Fruit fly (Drosophila melanogaster) whole organism, embryonic: ENCODE results near the gene senju.

Source experiments
- Abd-B ChIP-seq: fragments of 200-800 bp; sonication (Bioruptor generic); optimal IDR thresholded peaks from 2 replicates; lab custom pipeline; 2018; ENCODE audit warnings: missing biosample characterization, mild to moderate bottlenecking, missing genetic modification characterization, moderate library complexity
- Ada2b ChIP-seq: fragments of 200-800 bp; sonication (Bioruptor generic); IDR thresholded peaks from 2 replicates; pipeline ENCODE4 v1.3.6; 2022; ENCODE audit warnings: missing biosample characterization, missing genetic modification characterization
- Awh ChIP-seq: fragments of 200-800 bp; sonication (Bioruptor generic); IDR thresholded peaks from 2 replicates; pipeline ENCODE4, ENCODE4 v1.3.6; 2022; ENCODE audit warnings: missing biosample characterization, missing genetic modification characterization
- CG10209 ChIP-seq: fragments of 200-800 bp; sonication (Bioruptor generic); optimal IDR thresholded peaks from 3 replicates; lab custom pipeline; 2017; ENCODE audit warnings: missing biosample characterization, mild to moderate bottlenecking, missing genetic modification characterization, missing genetic modification reagents
- CG10959 ChIP-seq: fragments of 200-800 bp; sonication (Bioruptor generic); IDR thresholded peaks from 2 replicates; pipeline ENCODE4 v1.3.6; 2022; ENCODE audit warnings: missing biosample characterization, missing genetic modification characterization
- CG14441 ChIP-seq: fragments of 200-800 bp; sonication (Bioruptor generic); IDR thresholded peaks from 2 replicates; pipeline ENCODE4 v1.3.6; 2022; ENCODE audit warnings: missing biosample characterization, missing genetic modification characterization
- CG15514 ChIP-seq: fragments of 200-800 bp; sonication (Bioruptor generic); optimal IDR thresholded peaks from 3 replicates; lab custom pipeline; 2017; ENCODE audit warnings: missing biosample characterization, missing genetic modification characterization, mild to moderate bottlenecking, moderate library complexity, missing genetic modification reagents
- CG1602 ChIP-seq: fragments of 200-800 bp; sonication (Bioruptor generic); optimal IDR thresholded peaks from 3 replicates; lab custom pipeline; 2016; ENCODE audit warnings: missing biosample characterization, missing genetic modification characterization
- CG1647 ChIP-seq: fragments of 200-800 bp; sonication (Bioruptor generic); optimal IDR thresholded peaks from 3 replicates; lab custom pipeline; 2016; ENCODE audit warnings: missing biosample characterization, missing genetic modification characterization
- CG16779 ChIP-seq: fragments of 200-800 bp; sonication (Bioruptor generic); IDR thresholded peaks from 2 replicates; pipeline ENCODE4 v1.3.6; 2022; ENCODE audit warnings: missing biosample characterization, missing genetic modification characterization
- CG17802 ChIP-seq: fragments of 200-800 bp; sonication (Bioruptor generic); optimal IDR thresholded peaks from 2 replicates; lab custom pipeline; 2018; ENCODE audit warnings: missing biosample characterization, mild to moderate bottlenecking, missing genetic modification characterization, moderate library complexity
- CG17912 ChIP-seq: fragments of 200-800 bp; sonication (Bioruptor generic); optimal IDR thresholded peaks from 2 replicates; lab custom pipeline; 2018; ENCODE audit warnings: missing biosample characterization, mild to moderate bottlenecking, missing genetic modification characterization
- CG18262 ChIP-seq: fragments of 200-800 bp; optimal IDR thresholded peaks from 3 replicates; lab custom pipeline; 2019; ENCODE audit warnings: missing biosample characterization, mild to moderate bottlenecking, missing genetic modification characterization, moderate library complexity
- CG3838 ChIP-seq: fragments of 200-800 bp; sonication (Bioruptor generic); optimal IDR thresholded peaks from 3 replicates; lab custom pipeline; 2016; ENCODE audit warnings: missing biosample characterization, missing genetic modification characterization
- CG4360 ChIP-seq: fragments of 200-800 bp; sonication (Bioruptor generic); IDR thresholded peaks from 2 replicates; pipeline ENCODE4 v1.3.6; 2022; ENCODE audit warnings: missing biosample characterization, missing genetic modification characterization
- CG4730 ChIP-seq: fragments of 200-800 bp; sonication (Bioruptor generic); IDR thresholded peaks from 2 replicates; pipeline ENCODE4 v1.3.6; 2022; ENCODE audit warnings: missing biosample characterization, missing genetic modification characterization
- CG6683 ChIP-seq: fragments of 200-800 bp; sonication (Bioruptor generic); optimal IDR thresholded peaks from 2 replicates; lab custom pipeline; 2017; ENCODE audit warnings: missing biosample characterization, mild to moderate bottlenecking, missing genetic modification characterization, missing genetic modification reagents
- Dll ChIP-seq: fragments of 200-800 bp; sonication (Bioruptor generic); IDR thresholded peaks from 4 replicates; pipeline ENCODE4 v1.3.6; 2022; ENCODE audit warnings: missing biosample characterization, missing genetic modification characterization; ENCODE audit not compliant: partially characterized antibody
- Doc2 ChIP-seq: fragments of 200-800 bp; sonication (Bioruptor generic); IDR thresholded peaks from 2 replicates; pipeline ENCODE4 v1.3.6; 2022; ENCODE audit warnings: missing biosample characterization, missing genetic modification characterization
- H2.0 ChIP-seq: fragments of 200-800 bp; sonication (Bioruptor generic); IDR thresholded peaks from 2 replicates; pipeline ENCODE4 v1.3.6; 2022; ENCODE audit warnings: missing biosample characterization, missing genetic modification characterization
- Hmx ChIP-seq: fragments of 200-800 bp; sonication (Bioruptor generic); optimal IDR thresholded peaks from 2 replicates; lab custom pipeline; 2016; ENCODE audit warnings: missing biosample characterization, missing genetic modification characterization
- Hr78 ChIP-seq, 2 experiments: fragments of 200-800 bp in 1 of 2; fragments of >200 bp in 1 of 2; sonication (Bioruptor generic) in 1 of 2; optimal IDR thresholded peaks; 2 replicates each; lab custom pipeline; 2017 to 2019; ENCODE audit warnings: missing biosample characterization in 2 of 2, missing genetic modification characterization in 2 of 2, mild to moderate bottlenecking in 1 of 2, moderate library complexity in 1 of 2
- Jarid2 ChIP-seq: fragments of 200-800 bp; sonication (Bioruptor generic); optimal IDR thresholded peaks from 3 replicates; lab custom pipeline; 2017; ENCODE audit warnings: mild to moderate bottlenecking, missing biosample characterization, missing genetic modification reagents, missing genetic modification characterization
- Kr ChIP-seq: fragments of 200-800 bp; sonication (Bioruptor generic); optimal IDR thresholded peaks from 2 replicates; lab custom pipeline; 2017; ENCODE audit warnings: missing biosample characterization, mild to moderate bottlenecking, missing genetic modification characterization
- MESR4 ChIP-seq: fragments of 200-800 bp; sonication (Bioruptor generic); optimal IDR thresholded peaks from 2 replicates; lab custom pipeline; 2018; ENCODE audit warnings: missing biosample characterization, mild to moderate bottlenecking, missing genetic modification characterization, moderate library complexity
- Max ChIP-seq: fragments of 200-800 bp; sonication (Bioruptor generic); optimal IDR thresholded peaks from 2 replicates; lab custom pipeline; 2016; ENCODE audit warnings: missing biosample characterization, mild to moderate bottlenecking, missing genetic modification characterization
- Med ChIP-seq: fragments of 200-800 bp; sonication (Bioruptor generic); peaks from one replicate; lab custom pipeline; 2016; ENCODE audit warnings: missing biosample characterization, missing genetic modification characterization, mild to moderate bottlenecking, inconsistent platforms, moderate library complexity
- Neu2 ChIP-seq: fragments of 200-800 bp; sonication (Bioruptor generic); optimal IDR thresholded peaks from 3 replicates; lab custom pipeline; 2016; ENCODE audit warnings: missing biosample characterization, missing genetic modification characterization, borderline replicate concordance
- Nf-YC ChIP-seq: fragments of 200-800 bp; optimal IDR thresholded peaks from 3 replicates; lab custom pipeline; 2019; ENCODE audit warnings: missing biosample characterization, mild to moderate bottlenecking, missing genetic modification characterization, moderate library complexity
- Sin3A ChIP-seq: fragments of >200 bp; optimal IDR thresholded peaks from 2 replicates; lab custom pipeline; 2018
- Six4 ChIP-seq: fragments of 200-800 bp; sonication (Bioruptor generic); optimal IDR thresholded peaks from 2 replicates; lab custom pipeline; 2016; ENCODE audit warnings: missing biosample characterization, missing genetic modification characterization
- Sox102F ChIP-seq: fragments of 200-800 bp; sonication (Bioruptor generic); optimal IDR thresholded peaks from 2 replicates; lab custom pipeline; 2018; ENCODE audit warnings: missing biosample characterization, mild to moderate bottlenecking, missing genetic modification characterization, moderate library complexity
- Vsx1 ChIP-seq: fragments of 200-800 bp; sonication (Bioruptor generic); optimal IDR thresholded peaks from 2 replicates; lab custom pipeline; 2017; ENCODE audit warnings: missing biosample characterization, mild to moderate bottlenecking, missing genetic modification characterization, missing genetic modification reagents
- ara ChIP-seq: fragments of 200-800 bp; sonication (Bioruptor generic); IDR thresholded peaks from 2 replicates; pipeline ENCODE4 v1.3.6; 2022; ENCODE audit warnings: missing biosample characterization, missing genetic modification characterization
- chm ChIP-seq: fragments of 200-800 bp; sonication (Bioruptor generic); IDR thresholded peaks from 2 replicates; pipeline ENCODE4 v1.3.6; 2022; ENCODE audit warnings: missing biosample characterization, missing genetic modification characterization
- fd3F ChIP-seq: fragments of 200-800 bp; sonication (Bioruptor generic); optimal IDR thresholded peaks from 2 replicates; lab custom pipeline; 2018; ENCODE audit warnings: missing biosample characterization, mild to moderate bottlenecking, missing genetic modification characterization, moderate library complexity
- fru ChIP-seq: fragments of >200 bp; optimal IDR thresholded peaks from 2 replicates; lab custom pipeline; 2017
- gem ChIP-seq: fragments of 200-800 bp; sonication (Bioruptor generic); optimal IDR thresholded peaks from 2 replicates; lab custom pipeline; 2019; ENCODE audit warnings: missing biosample characterization, mild to moderate bottlenecking, missing genetic modification characterization, moderate library complexity
- gsb ChIP-seq: fragments of 200-800 bp; sonication (Bioruptor generic); IDR thresholded peaks from 2 replicates; pipeline ENCODE4 v1.3.6; 2022; ENCODE audit warnings: missing biosample characterization, missing genetic modification characterization
- jigr1 ChIP-seq: fragments of 200-800 bp; sonication (Bioruptor generic); IDR thresholded peaks from 3 replicates; pipeline ENCODE4 v1.3.6; 2022; ENCODE audit warnings: missing biosample characterization, missing genetic modification characterization
- nmo ChIP-seq: fragments of 200-800 bp; sonication (Bioruptor generic); optimal IDR thresholded peaks from 2 replicates; lab custom pipeline; 2018; ENCODE audit warnings: missing biosample characterization, mild to moderate bottlenecking, missing genetic modification characterization, moderate library complexity
- odd ChIP-seq: fragments of 200-800 bp; sonication (Bioruptor generic); optimal IDR thresholded peaks from 2 replicates; lab custom pipeline; 2017; ENCODE audit warnings: missing biosample characterization, mild to moderate bottlenecking, missing genetic modification characterization
- onecut ChIP-seq: fragments of 200-800 bp; sonication (Bioruptor generic); IDR thresholded peaks from 2 replicates; pipeline ENCODE4 v1.3.6; 2022; ENCODE audit warnings: missing biosample characterization, missing genetic modification characterization
- prd ChIP-seq, 3 experiments: fragments of >200 bp in 2 of 3; fragments of 200-800 bp in 1 of 3; sonication (Bioruptor generic) in 1 of 3; optimal IDR thresholded peaks in 2 of 3; IDR thresholded peaks in 1 of 3; 2 replicates in 2 of 3; 3 replicates in 1 of 3; pipeline versions ENCODE4 v1.3.6 to Lab custom; 2017 to 2022; ENCODE audit warnings: missing biosample characterization in 1 of 3, missing genetic modification characterization in 1 of 3
- pum ChIP-seq: fragments of 200-800 bp; sonication (Bioruptor generic); optimal IDR thresholded peaks from 2 replicates; lab custom pipeline; 2016; ENCODE audit warnings: missing biosample characterization, missing genetic modification characterization
- ranshi ChIP-seq: fragments of 200-800 bp; sonication (Bioruptor generic); IDR thresholded peaks from 2 replicates; pipeline ENCODE4 v1.3.6; 2022; ENCODE audit warnings: missing biosample characterization, missing genetic modification characterization
- rib ChIP-seq: fragments of 200-800 bp; sonication (Bioruptor generic); IDR thresholded peaks from 2 replicates; pipeline ENCODE4 v1.3.6; 2022; ENCODE audit warnings: missing biosample characterization, missing genetic modification characterization
- tna ChIP-seq: fragments of 200-800 bp; sonication (Bioruptor generic); IDR thresholded peaks from 2 replicates; pipeline ENCODE4 v1.3.6; 2022; ENCODE audit warnings: missing biosample characterization, missing genetic modification characterization; ENCODE audit not compliant: partially characterized antibody
- tup ChIP-seq: fragments of 200-800 bp; sonication (Bioruptor generic); optimal IDR thresholded peaks from 2 replicates; lab custom pipeline; 2016; ENCODE audit warnings: missing biosample characterization, mild to moderate bottlenecking, missing genetic modification characterization, moderate library complexity
- zfh2 ChIP-seq: fragments of 200-800 bp; sonication (Bioruptor generic); optimal IDR thresholded peaks from 2 replicates; lab custom pipeline; 2016; ENCODE audit warnings: missing biosample characterization, missing genetic modification characterization

Gene senju

DNA sequence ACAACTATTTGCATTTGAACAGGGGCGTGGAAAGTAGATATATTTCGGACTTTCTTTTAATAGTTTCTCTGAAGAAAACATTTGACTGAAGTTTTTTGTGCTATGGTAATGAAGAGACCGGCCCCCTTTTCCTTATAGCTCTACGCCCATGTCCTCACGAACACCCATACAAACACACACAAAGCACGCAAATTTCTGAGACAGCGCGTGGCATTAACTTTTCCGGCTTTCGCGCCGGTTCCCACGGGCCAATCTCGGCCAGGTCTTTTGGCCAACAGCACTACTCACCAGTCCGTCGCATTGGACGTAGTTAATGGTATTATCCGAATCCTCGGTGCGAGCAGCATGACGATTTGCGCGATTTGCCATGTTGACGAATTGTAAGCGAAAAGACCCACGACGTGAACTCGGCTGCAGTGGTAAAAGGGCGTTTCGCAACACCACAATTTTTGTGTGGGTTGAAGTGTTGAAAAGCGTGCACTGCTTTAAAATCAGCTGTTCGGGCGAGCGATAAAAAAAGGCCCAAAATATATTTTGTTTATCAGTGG, at the start of gene senju (continued):
- TF ChIP-seq Max (peak; percentile 90), prd (optimal IDR thresholded peaks at IDR 0.05; lab: Kevin White, UChicago) (no peak), prd (GFP tag; IDR thresholded peaks at IDR 0.05; lab: Robert Waterston, UW) (peak; percentile 84), tup (GFP tag; lab: Kevin White, UChicago) (no peak), Ada2b (GFP tag; lab: Robert Waterston, UW) (peak; percentile 81), jigr1 (GFP tag; lab: Robert Waterston, UW) (peak; percentile 47; the same call in 1 of the 3 replicates), tna (GFP tag; lab: Robert Waterston, UW) (no peak), gem (tag; lab: Kevin White, UChicago) (peak; percentile 91), CG17912 (GFP tag; lab: Kevin White, UChicago) (peak; percentile 79), CG10209 (GFP tag; lab: Kevin White, UChicago) (peak; percentile 77), zfh2 (GFP tag; lab: Kevin White, UChicago) (peak; percentile 90), CG17802 (tag; lab: Kevin White, UChicago) (no peak), Dll (peak; percentile 57; the same call in 2 of the 4 replicates), onecut (GFP tag; lab: Robert Waterston, UW) (peak; percentile 84), Six4 (GFP tag; lab: Kevin White, UChicago) (peak; percentile 84), Awh (peak; percentile 83), Vsx1 (GFP tag; lab: Kevin White, UChicago) (peak; percentile 19), rib (peak; percentile 95), Nf-YC (peak; percentile 73), fd3F (GFP tag; lab: Kevin White, UChicago) (peak; percentile 50), Med (GFP tag; lab: Kevin White, UChicago) (peak; percentile 98), gsb (GFP tag; lab: Robert Waterston, UW) (no peak; the same call in none of the 2 replicates), nmo (GFP tag; lab: Kevin White, UChicago) (peak; percentile 65), CG14441 (GFP tag; lab: Robert Waterston, UW) (peak; percentile 83), CG4730 (GFP tag; lab: Robert Waterston, UW) (peak; percentile 57), CG16779 (GFP tag; lab: Robert Waterston, UW) (peak; percentile 53), chm (peak; percentile 87), CG4360 (peak; percentile 51; the same call in 1 of the 2 replicates), CG1602 (GFP tag; lab: Kevin White, UChicago) (peak; percentile 69), CG18262 (tag; lab: Kevin White, UChicago) (peak; percentile 78), CG15514 (GFP tag; lab: Kevin White, UChicago) (peak; percentile 88), Kr (GFP tag; lab: Kevin White, UChicago) (peak; percentile 33), CG1647 (GFP tag; lab: Kevin White, UChicago) (peak; percentile 45), CG10959 (GFP tag; lab: Robert Waterston, UW) (peak; percentile 50; the same call in 1 of the 2 replicates), fru (lab: Kevin White, UChicago) (no peak), ranshi (GFP tag; lab: Robert Waterston, UW) (peak; percentile 85), H2.0 (GFP tag; lab: Robert Waterston, UW) (peak; percentile 70), Jarid2 (GFP tag; lab: Kevin White, UChicago) (peak; percentile 56), MESR4 (GFP tag; lab: Kevin White, UChicago) (peak; percentile 99), ara (peak; percentile 79), CG3838 (peak; percentile 33), Sox102F (GFP tag; lab: Kevin White, UChicago) (peak; percentile 80), Neu2 (GFP tag; lab: Kevin White, UChicago) (no peak), pum (peak; percentile 83), Abd-B (peak; percentile 16), CG6683 (GFP tag; lab: Kevin White, UChicago) (peak; percentile 70), Doc2 (GFP tag; lab: Robert Waterston, UW) (no peak), Sin3A (lab: Kevin White, UChicago) (peak; percentile 77), Hr78 (GFP tag; optimal IDR thresholded peaks at IDR 0.05; lab: Kevin White, UChicago) (peak in 1 of 2 experiments; percentile 59), odd (GFP tag; lab: Kevin White, UChicago) (peak; percentile 79), Hmx (GFP tag; lab: Kevin White, UChicago) (peak; percentile 53)
